Worm (Caenorhabditis elegans): Measurements from ENCODE around the gene vps-16.

The vps-16 gene

ce11 chrIII:6479439-6479838 lies 46.4 kb downstream of the vps-16 start:
- TF ChIP-seq aha-1 (tag) (peak; percentile 93), egl-43 (GFP tag; IDR thresholded peaks at IDR 0.05) (no peak)

- no peak for TF ChIP-seq daf-8 (GFP tag; IDR thresholded peaks at IDR 0.05)
- no peak for TF ChIP-seq daf-19 (GFP tag; conservative IDR thresholded peaks at IDR 0.05)
- no peak for TF ChIP-seq T20F7.1 (GFP tag; optimal IDR thresholded peaks at IDR 0.05)
- TF ChIP-seq daf-16 (GFP tag; optimal IDR thresholded peaks at IDR 0.05): no peak
- TF ChIP-seq daf-16 (tag; optimal IDR thresholded peaks at IDR 0.05): no peak
Measured at ce11 chrIII:6482918-6483317, 49.9 kb downstream of the vps-16 start, which contains the start of gene chtb-2. TSS of gene chtb-2 (plus strand) at chrIII:6483218.
